Worm (Caenorhabditis elegans) whole organism, L1 larva: ENCODE results near the gene pmt-2.

Experiments
- Y116A8C.19 ChIP-seq: sonication (generic microtip); optimal IDR thresholded peaks from 2 replicates; lab custom pipeline; 2016; ENCODE audit warnings: missing compliant biosample characterization, missing genetic modification characterization, borderline replicate concordance
- ama-1 ChIP-seq: fragments of 150-350 bp; optimal IDR thresholded peaks from 2 replicates; lab custom pipeline; 2014
- elt-3 ChIP-seq, 6 experiments: fragments of 150-350 bp in 1 of 6; sonication (generic microtip); optimal IDR thresholded peaks; 2 replicates each; lab custom pipeline; 2017 to 2018; ENCODE audit warnings: missing biosample characterization in 6 of 6, missing genetic modification characterization in 6 of 6, inconsistent platforms in 1 of 6
- fkh-4 ChIP-seq: sonication (generic microtip); optimal IDR thresholded peaks from 2 replicates; lab custom pipeline; 2016; ENCODE audit warnings: missing compliant biosample characterization, missing genetic modification characterization, borderline replicate concordance
- tbx-2 ChIP-seq: sonication (generic microtip); optimal IDR thresholded peaks from 2 replicates; lab custom pipeline; 2016; ENCODE audit warnings: missing genetic modification characterization, missing compliant biosample characterization

DNA sequence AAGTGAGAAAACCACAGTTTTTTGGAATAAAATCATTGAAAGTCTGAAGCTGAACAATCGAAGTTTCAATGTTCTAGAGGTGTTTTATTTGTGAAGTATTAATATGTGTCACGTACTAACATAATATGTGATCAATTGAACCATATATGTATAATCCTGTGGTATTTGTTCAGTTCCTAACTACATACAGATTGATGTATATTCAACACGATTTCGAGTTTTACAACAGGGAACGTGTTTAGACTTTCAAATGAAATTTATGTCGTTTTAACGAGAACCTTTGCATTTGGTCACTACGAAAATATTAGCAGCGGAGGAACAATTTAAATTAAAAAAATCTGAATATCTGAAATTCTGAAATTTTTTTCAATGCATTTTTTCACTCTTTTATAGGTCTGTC is 46.1 kb downstream of the pmt-2 start, which contains the start of gene K03B4.8:
- TF ChIP-seq fkh-4 (tag; lab: Kevin White, UChicago) (no peak), tbx-2 (no peak), elt-3 (tag; optimal IDR thresholded peaks at IDR 0.05; lab: Kevin White, UChicago) (no peak), ama-1 (lab: Kevin White, UChicago) (no peak), Y116A8C.19 (no peak)
